Worm (Caenorhabditis elegans) whole organism, midembryonic: ENCODE results near the gene Y71H2B.8.
"Not testable (repeated sequence)": the region's sequence is repeated elsewhere in the genome, so short reads cannot be mapped to it uniquely, and the experiment has no call there.

ENCODE experiments used
- klf-2 ChIP-seq: fragments of 200-800 bp; sonication (Bioruptor generic); conservative IDR thresholded peaks from 2 replicates; pipeline ENCODE4 v1.3.6; 2022; ENCODE audit warnings: missing genetic modification reagents, missing genetic modification characterization, missing compliant biosample characterization
- tab-1 ChIP-seq: fragments of 200-800 bp; sonication (Bioruptor generic); IDR thresholded peaks from 2 replicates; pipeline ENCODE4 v1.3.6; 2022; ENCODE audit warnings: missing genetic modification characterization, missing compliant biosample characterization
- ztf-29 ChIP-seq: fragments of 200-800 bp; sonication (Bioruptor generic); IDR thresholded peaks from 2 replicates; pipeline ENCODE4 v1.3.6; 2022; ENCODE audit warnings: missing genetic modification reagents, missing genetic modification characterization, missing compliant biosample characterization

ce11 chrIII:2583302-2583701 is 4.2 kb downstream of the Y71H2B.8 start:
- TF ChIP-seq ztf-29 (GFP tag; lab: Robert Waterston, UW), result 0 out of 2 replicates have a peak, but pooled peaks have one; percentile 34
- TF ChIP-seq tab-1; klf-2 (GFP tag; lab: Robert Waterston, UW): not testable (repeated sequence)
